Worm (Caenorhabditis elegans) whole organism, late embryonic: ENCODE data around the gene Y66D12A.19.

Source experiments
- ceh-45 ChIP-seq: fragments of 200-800 bp; sonication (Bioruptor generic); IDR thresholded peaks from 2 replicates; pipeline ENCODE4 v1.3.6; 2022; ENCODE audit warnings: missing genetic modification reagents, missing genetic modification characterization, missing compliant biosample characterization
- dve-1 ChIP-seq: sonication (generic microtip); optimal IDR thresholded peaks from 2 replicates; lab custom pipeline; 2017; ENCODE audit warnings: antibody characterized with exemption, mild to moderate bottlenecking, missing genetic modification characterization, missing compliant biosample characterization
- elt-2 ChIP-seq: sonication (generic microtip); optimal IDR thresholded peaks from 2 replicates; lab custom pipeline; 2016; ENCODE audit warnings: missing genetic modification reagents, missing genetic modification characterization, missing compliant biosample characterization
- hlh-30 ChIP-seq: sonication (generic microtip); optimal IDR thresholded peaks from 2 replicates; lab custom pipeline; 2017; ENCODE audit warnings: antibody characterized with exemption, missing genetic modification characterization, missing compliant biosample characterization; ENCODE audit not compliant: insufficient read depth
- hlh-6 ChIP-seq: sonication (generic microtip); optimal IDR thresholded peaks from 2 replicates; lab custom pipeline; 2016; ENCODE audit warnings: missing genotype, missing genetic modification characterization, missing compliant biosample characterization
- odd-2 ChIP-seq: sonication (generic microtip); optimal IDR thresholded peaks from 2 replicates; lab custom pipeline; 2017; ENCODE audit warnings: antibody characterized with exemption, mild to moderate bottlenecking, missing genetic modification characterization, missing compliant biosample characterization
- pha-2 ChIP-seq: sonication (generic microtip); optimal IDR thresholded peaks from 2 replicates; lab custom pipeline; 2017; ENCODE audit warnings: mild to moderate bottlenecking, missing genetic modification characterization, missing compliant biosample characterization
- rnt-1 ChIP-seq: sonication (generic microtip); optimal IDR thresholded peaks from 2 replicates; lab custom pipeline; 2016; ENCODE audit warnings: missing genetic modification characterization, missing compliant biosample characterization

ce11 chrIII:11489601-11490000 is 19.3 kb upstream of the Y66D12A.19 start:
- TF ChIP-seq dve-1 (tag; lab: Kevin White, UChicago) (no peak), hlh-6 (tag; lab: Kevin White, UChicago) (no peak), pha-2 (tag; lab: Kevin White, UChicago) (no peak), ceh-45 (GFP tag; lab: Robert Waterston, UW) (no peak), rnt-1 (tag; lab: Kevin White, UChicago) (no peak), odd-2 (tag; lab: Kevin White, UChicago) (no peak), hlh-30 (no peak), elt-2 (tag; lab: Kevin White, UChicago) (no peak)
